Worm (Caenorhabditis elegans) whole organism, L2 larva: ENCODE data around the gene K02D10.1.

ENCODE experiments used
- F13H6.1 ChIP-seq: sonication (generic microtip); optimal IDR thresholded peaks from 2 replicates; lab custom pipeline; 2016; ENCODE audit warnings: missing genetic modification characterization, missing compliant biosample characterization
- R02D3.7 ChIP-seq: fragments of 150-350 bp; optimal IDR thresholded peaks from 2 replicates; lab custom pipeline; 2014; ENCODE audit warnings: missing biosample characterization, missing genetic modification characterization
- Y55F3AM.14 ChIP-seq: fragments of 200-800 bp; sonication (Bioruptor generic); optimal IDR thresholded peaks from 2 replicates; lab custom pipeline; 2018; ENCODE audit warnings: mild to moderate bottlenecking, missing genetic modification characterization, missing compliant biosample characterization
- ZK546.5 ChIP-seq: sonication (generic microtip); optimal IDR thresholded peaks from 2 replicates; lab custom pipeline; 2017; ENCODE audit warnings: missing biosample characterization, missing genetic modification characterization
- ceh-82 ChIP-seq: fragments of 150-350 bp; optimal IDR thresholded peaks from 2 replicates; lab custom pipeline; 2014; ENCODE audit warnings: missing biosample characterization, missing genetic modification characterization
- crh-2 ChIP-seq: sonication (generic microtip); optimal IDR thresholded peaks from 2 replicates; lab custom pipeline; 2017; ENCODE audit warnings: missing biosample characterization, missing genetic modification characterization
- dmd-4 ChIP-seq: sonication (generic microtip); optimal IDR thresholded peaks from 2 replicates; lab custom pipeline; 2017; ENCODE audit warnings: missing biosample characterization, missing genetic modification characterization
- elt-3 ChIP-seq: sonication (generic microtip); optimal IDR thresholded peaks from 2 replicates; lab custom pipeline; 2017; ENCODE audit warnings: missing biosample characterization, missing genetic modification characterization
- fos-1 ChIP-seq: fragments of 150-350 bp; optimal IDR thresholded peaks from 2 replicates; lab custom pipeline; 2014; ENCODE audit warnings: missing biosample characterization, missing genetic modification characterization
- gmeb-1 ChIP-seq: fragments of 150-350 bp; optimal IDR thresholded peaks from 2 replicates; lab custom pipeline; 2014; ENCODE audit warnings: missing biosample characterization, missing genetic modification characterization
- lin-11 ChIP-seq: fragments of 150-350 bp; sonication (generic microtip); optimal IDR thresholded peaks from 2 replicates; lab custom pipeline; 2014; ENCODE audit warnings: missing biosample characterization, missing genetic modification characterization, inconsistent platforms, mixed read lengths
- lsy-2 ChIP-seq, 2 experiments: fragments of 150-350 bp in 1 of 2; sonication (generic microtip) in 1 of 2; optimal IDR thresholded peaks; 2 replicates each; lab custom pipeline; 2014 to 2017; ENCODE audit warnings: missing biosample characterization in 2 of 2, missing genetic modification characterization in 2 of 2
- mab-5 ChIP-seq: fragments of 150-350 bp; optimal IDR thresholded peaks from 2 replicates; lab custom pipeline; 2014; ENCODE audit warnings: missing biosample characterization, missing genetic modification characterization
- mdl-1 ChIP-seq, 2 experiments: fragments of 150-350 bp in 1 of 2; sonication (generic microtip) in 1 of 2; optimal IDR thresholded peaks; 2 replicates each; lab custom pipeline; 2017; ENCODE audit warnings: missing biosample characterization in 2 of 2, missing genetic modification characterization in 2 of 2
- nhr-10 ChIP-seq: sonication (generic microtip); optimal IDR thresholded peaks from 2 replicates; lab custom pipeline; 2017; ENCODE audit warnings: missing biosample characterization, missing genetic modification characterization
- nhr-11 ChIP-seq: fragments of 150-350 bp; optimal IDR thresholded peaks from 2 replicates; lab custom pipeline; 2014; ENCODE audit warnings: missing biosample characterization, missing genetic modification characterization
- nhr-129 ChIP-seq: fragments of 150-350 bp; optimal IDR thresholded peaks from 2 replicates; lab custom pipeline; 2014; ENCODE audit warnings: missing biosample characterization, missing genetic modification characterization
- nhr-21 ChIP-seq: fragments of 150-350 bp; optimal IDR thresholded peaks from 2 replicates; lab custom pipeline; 2014; ENCODE audit warnings: missing biosample characterization, missing genetic modification characterization
- nhr-237 ChIP-seq: fragments of 150-350 bp; optimal IDR thresholded peaks from 2 replicates; lab custom pipeline; 2014; ENCODE audit warnings: missing biosample characterization, missing genetic modification characterization
- nhr-25 ChIP-seq: fragments of 150-350 bp; sonication (generic microtip); optimal IDR thresholded peaks from 3 replicates; lab custom pipeline; 2014; ENCODE audit warnings: missing biosample characterization, missing genetic modification characterization
- sem-4 ChIP-seq: fragments of 150-350 bp; optimal IDR thresholded peaks from 2 replicates; lab custom pipeline; 2014; ENCODE audit warnings: missing biosample characterization, missing genetic modification reagents, missing genetic modification characterization
- unc-39 ChIP-seq: fragments of 150-350 bp; optimal IDR thresholded peaks from 2 replicates; lab custom pipeline; 2014; ENCODE audit warnings: missing biosample characterization, missing genetic modification characterization
- ztf-1 ChIP-seq: fragments of 200-800 bp; sonication (Bioruptor generic); conservative IDR thresholded peaks from 2 replicates; pipeline ENCODE4 v1.3.6; 2022; ENCODE audit warnings: missing genetic modification characterization, missing compliant biosample characterization
- ztf-11 ChIP-seq: sonication (generic microtip); optimal IDR thresholded peaks from 2 replicates; lab custom pipeline; 2017; ENCODE audit warnings: missing biosample characterization, missing genetic modification characterization
- ztf-4 ChIP-seq: fragments of 150-350 bp; optimal IDR thresholded peaks from 2 replicates; lab custom pipeline; 2014; ENCODE audit warnings: missing biosample characterization, missing genetic modification characterization

Gene K02D10.1

DNA sequence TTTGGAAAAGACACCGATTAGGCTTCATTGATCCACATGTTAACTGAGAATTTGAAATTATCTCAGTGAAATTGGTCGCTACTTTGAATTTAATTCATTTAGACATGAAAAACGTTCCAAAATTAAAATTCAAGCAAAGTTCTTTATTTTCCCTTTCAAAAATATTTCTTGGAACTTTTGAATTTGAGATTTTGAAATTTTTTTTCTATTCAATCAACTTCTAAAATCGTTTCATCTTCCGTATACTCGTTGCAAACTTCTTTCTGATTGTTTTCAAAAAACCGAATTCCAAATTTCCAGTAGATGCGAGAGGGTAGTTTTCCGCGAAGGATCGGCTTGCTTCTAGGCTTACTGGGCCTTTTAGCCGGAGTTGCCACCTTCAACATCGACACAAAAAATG lies 49.3 kb downstream of the K02D10.1 start, which contains the start of gene pat-2:
pat-2 (plus strand) TSS at position 301 of the 400 bp plus-strand sequence.
- TF ChIP-seq ztf-4 (tag; lab: Kevin White, UChicago) (no peak), lin-11 (tag; lab: Kevin White, UChicago) (no peak), nhr-129 (tag; lab: Kevin White, UChicago) (no peak), elt-3 (no peak), unc-39 (tag; lab: Kevin White, UChicago) (no peak), dmd-4 (tag; lab: Kevin White, UChicago) (no peak), ztf-1 (GFP tag; lab: Robert Waterston, UW) (no peak), crh-2 (tag; lab: Kevin White, UChicago) (no peak)

DNA sequence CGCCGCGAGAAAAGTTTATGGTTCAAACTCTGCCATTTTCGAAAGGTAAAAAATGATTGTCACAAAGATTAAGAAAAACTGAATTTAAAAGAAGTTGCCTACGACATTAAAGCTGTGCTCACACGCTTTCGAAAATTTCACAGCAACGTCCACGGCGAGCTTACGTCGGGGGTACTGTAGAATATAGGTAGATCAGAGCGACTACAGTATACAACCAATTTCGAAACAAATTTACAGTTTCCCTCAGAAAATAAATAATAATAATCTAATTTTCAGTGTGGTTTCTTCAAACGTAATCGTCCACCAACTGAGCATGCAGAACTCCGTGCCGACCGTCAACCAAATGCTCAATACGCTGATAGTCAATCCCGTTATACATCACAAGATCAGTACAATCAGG lies 55.2 kb downstream of the K02D10.1 start:
- TF ChIP-seq fos-1 (tag; lab: Kevin White, UChicago), result no peak
- no peak for TF ChIP-seq elt-3
- TF ChIP-seq F13H6.1 (tag; lab: Kevin White, UChicago), result no peak
- no peak for TF ChIP-seq R02D3.7
- no peak for TF ChIP-seq nhr-129 (tag; lab: Kevin White, UChicago)
- no peak for TF ChIP-seq nhr-11 (tag; lab: Kevin White, UChicago)
- TF ChIP-seq lsy-2 (tag; optimal IDR thresholded peaks at IDR 0.05; lab: Kevin White, UChicago), result no peak
- TF ChIP-seq nhr-10 (tag; lab: Kevin White, UChicago), result no peak
- TF ChIP-seq nhr-21, result no peak
- TF ChIP-seq mab-5 (tag; lab: Kevin White, UChicago), result no peak
- no peak for TF ChIP-seq unc-39 (tag; lab: Kevin White, UChicago)
- TF ChIP-seq gmeb-1 (tag; lab: Kevin White, UChicago), result no peak
- no peak for TF ChIP-seq nhr-237 (tag; lab: Kevin White, UChicago)
- no peak for TF ChIP-seq Y55F3AM.14 (GFP tag; lab: Kevin White, UChicago)
- TF ChIP-seq sem-4 (tag; lab: Kevin White, UChicago), result no peak
- TF ChIP-seq mdl-1 (tag; optimal IDR thresholded peaks at IDR 0.05; lab: Kevin White, UChicago), result no peak
- no peak for TF ChIP-seq ZK546.5
- TF ChIP-seq nhr-25 (tag; lab: Kevin White, UChicago), result no peak
- TF ChIP-seq ztf-11, result no peak
- TF ChIP-seq ceh-82 (tag; lab: Kevin White, UChicago), result no peak
- TF ChIP-seq, all 48 proteins: peak for 0
